Worm (Caenorhabditis elegans) whole organism, mixed stage, embryonic: Measurements from ENCODE around the gene fbxa-143.

Source experiments
- M03D4.4 ChIP-seq: sonication (generic microtip); optimal IDR thresholded peaks from 2 replicates; lab custom pipeline; 2017; ENCODE audit warnings: mild to moderate bottlenecking, missing genetic modification characterization, missing compliant biosample characterization
- bed-3 ChIP-seq: fragments of 200-800 bp; sonication (Bioruptor generic); optimal IDR thresholded peaks from 3 replicates; lab custom pipeline; 2018; ENCODE audit warnings: mild to moderate bottlenecking, missing genetic modification characterization, moderate library complexity, missing compliant biosample characterization
- blmp-1 ChIP-seq: fragments of 150-350 bp; optimal IDR thresholded peaks from 2 replicates; lab custom pipeline; 2014; ENCODE audit warnings: missing biosample characterization, missing genetic modification characterization
- ceh-39 ChIP-seq: fragments of 150-350 bp; optimal IDR thresholded peaks from 2 replicates; lab custom pipeline; 2014; ENCODE audit warnings: missing biosample characterization, missing genetic modification characterization
- ceh-43 ChIP-seq: fragments of 200-800 bp; sonication (Bioruptor generic); optimal IDR thresholded peaks from 2 replicates; lab custom pipeline; 2018; ENCODE audit warnings: mild to moderate bottlenecking, missing genetic modification characterization, moderate library complexity, missing compliant biosample characterization
- ceh-83 ChIP-seq: fragments of 200-800 bp; sonication (Bioruptor generic); optimal IDR thresholded peaks from 2 replicates; lab custom pipeline; 2018; ENCODE audit warnings: mild to moderate bottlenecking, missing genetic modification characterization, missing compliant biosample characterization
- ces-1 ChIP-seq: fragments of 150-350 bp; optimal IDR thresholded peaks from 2 replicates; lab custom pipeline; 2014; ENCODE audit warnings: missing biosample characterization, missing genetic modification reagents, missing genetic modification characterization
- cnd-1 ChIP-seq: fragments of 200-800 bp; sonication (Bioruptor generic); optimal IDR thresholded peaks from 2 replicates; lab custom pipeline; 2018; ENCODE audit warnings: mild to moderate bottlenecking, missing genetic modification characterization, missing compliant biosample characterization
- drap-1 ChIP-seq: fragments of 200-800 bp; sonication (Bioruptor generic); optimal IDR thresholded peaks from 3 replicates; lab custom pipeline; 2018; ENCODE audit warnings: mild to moderate bottlenecking, missing genetic modification characterization, missing compliant biosample characterization
- elt-1 ChIP-seq: sonication (generic microtip); optimal IDR thresholded peaks from 2 replicates; lab custom pipeline; 2017; ENCODE audit warnings: missing genetic modification characterization, mild to moderate bottlenecking, missing compliant biosample characterization, antibody characterized with exemption, moderate library complexity, borderline replicate concordance; ENCODE audit not compliant: insufficient read depth
- elt-3 ChIP-seq: fragments of 150-350 bp; optimal IDR thresholded peaks from 2 replicates; lab custom pipeline; 2014; ENCODE audit warnings: missing biosample characterization, missing genetic modification characterization
- flh-1 ChIP-seq: fragments of 200-800 bp; sonication (Bioruptor generic); optimal IDR thresholded peaks from 2 replicates; lab custom pipeline; 2018; ENCODE audit warnings: mild to moderate bottlenecking, missing genetic modification characterization, moderate library complexity, missing compliant biosample characterization
- ham-2 ChIP-seq: fragments of 200-800 bp; sonication (Bioruptor generic); optimal IDR thresholded peaks from 2 replicates; lab custom pipeline; 2018; ENCODE audit warnings: mild to moderate bottlenecking, missing genetic modification characterization, missing compliant biosample characterization
- lin-13 ChIP-seq: fragments of 150-350 bp; optimal IDR thresholded peaks from 2 replicates; lab custom pipeline; 2014; ENCODE audit warnings: missing biosample characterization, missing genetic modification characterization
- lin-32 ChIP-seq: fragments of 200-800 bp; sonication (Bioruptor generic); optimal IDR thresholded peaks from 2 replicates; lab custom pipeline; 2018; ENCODE audit warnings: mild to moderate bottlenecking, missing genetic modification characterization, missing compliant biosample characterization
- lsy-2 ChIP-seq: fragments of 150-350 bp; optimal IDR thresholded peaks from 2 replicates; lab custom pipeline; 2014; ENCODE audit warnings: missing biosample characterization, missing genetic modification characterization
- mls-2 ChIP-seq: sonication (generic microtip); optimal IDR thresholded peaks from 2 replicates; lab custom pipeline; 2016; ENCODE audit warnings: mild to moderate bottlenecking, missing genetic modification characterization, moderate library complexity, missing compliant biosample characterization
- nhr-12 ChIP-seq: fragments of 150-350 bp; optimal IDR thresholded peaks from 2 replicates; lab custom pipeline; 2014; ENCODE audit warnings: missing biosample characterization, missing genetic modification characterization
- nhr-2 ChIP-seq: fragments of 150-350 bp; optimal IDR thresholded peaks from 2 replicates; lab custom pipeline; 2014; ENCODE audit warnings: missing biosample characterization, missing genetic modification characterization
- nhr-237 ChIP-seq: fragments of 150-350 bp; optimal IDR thresholded peaks from 2 replicates; lab custom pipeline; 2014; ENCODE audit warnings: missing biosample characterization, missing genetic modification characterization
- nhr-76 ChIP-seq: sonication (generic microtip); optimal IDR thresholded peaks from 2 replicates; lab custom pipeline; 2017; ENCODE audit warnings: missing biosample characterization, missing genetic modification characterization
- pha-4 ChIP-seq: fragments of 150-350 bp; optimal IDR thresholded peaks from 2 replicates; lab custom pipeline; 2018; ENCODE audit warnings: missing biosample characterization, missing genetic modification reagents, missing genetic modification characterization
- sem-2 ChIP-seq: fragments of 200-800 bp; sonication (Bioruptor generic); optimal IDR thresholded peaks from 2 replicates; lab custom pipeline; 2018; ENCODE audit warnings: mild to moderate bottlenecking, missing genetic modification characterization, missing compliant biosample characterization
- snpc-4 ChIP-seq: fragments of 150-350 bp; optimal IDR thresholded peaks from 2 replicates; lab custom pipeline; 2014; ENCODE audit warnings: missing biosample characterization, missing genetic modification characterization
- sptf-1 ChIP-seq: sonication (generic microtip); optimal IDR thresholded peaks from 2 replicates; lab custom pipeline; 2017; ENCODE audit warnings: mild to moderate bottlenecking, missing genetic modification characterization, moderate library complexity, missing compliant biosample characterization
- tbx-8 ChIP-seq: fragments of 200-800 bp; sonication (Bioruptor generic); optimal IDR thresholded peaks from 2 replicates; lab custom pipeline; 2018; ENCODE audit warnings: mild to moderate bottlenecking, missing genetic modification characterization, moderate library complexity, missing compliant biosample characterization
- unc-120 ChIP-seq: sonication (generic microtip); optimal IDR thresholded peaks from 2 replicates; lab custom pipeline; 2017; ENCODE audit warnings: missing genetic modification characterization, missing compliant biosample characterization; ENCODE audit not compliant: poor library complexity, severe bottlenecking
- unc-39 ChIP-seq: fragments of 150-350 bp; optimal IDR thresholded peaks from 2 replicates; lab custom pipeline; 2014; ENCODE audit warnings: missing biosample characterization, missing genetic modification characterization
- unc-62 ChIP-seq: fragments of 150-350 bp; optimal IDR thresholded peaks from 2 replicates; lab custom pipeline; 2014; ENCODE audit warnings: missing biosample characterization, missing genetic modification reagents, missing genetic modification characterization
- zip-8 ChIP-seq: fragments of 150-350 bp; optimal IDR thresholded peaks from 2 replicates; lab custom pipeline; 2014; ENCODE audit warnings: missing biosample characterization, missing genetic modification characterization
- ztf-11 ChIP-seq: fragments of 150-350 bp; optimal IDR thresholded peaks from 2 replicates; lab custom pipeline; 2014; ENCODE audit warnings: missing biosample characterization, missing genetic modification characterization

Gene fbxa-143

ce11 chrV:16124739-16125138 lies 2.6 kb downstream of the fbxa-143 start, which contains the start of gene nhr-111:
nhr-111 (minus strand) TSS chrV:16124839.
- no peak for TF ChIP-seq nhr-12 (tag; lab: Kevin White, UChicago)
- no peak for TF ChIP-seq flh-1 (GFP tag; lab: Kevin White, UChicago)
- no peak for TF ChIP-seq lin-13 (tag; lab: Kevin White, UChicago)
- TF ChIP-seq ces-1 = no peak
- no peak for TF ChIP-seq nhr-76 (tag; lab: Kevin White, UChicago)
- TF ChIP-seq tbx-8 (GFP tag; lab: Kevin White, UChicago) = no peak
- TF ChIP-seq blmp-1 (tag; lab: Kevin White, UChicago) = no peak
- TF ChIP-seq ceh-39 (tag; lab: Kevin White, UChicago) = no peak
- no peak for TF ChIP-seq ceh-83 (GFP tag; lab: Kevin White, UChicago)
- TF ChIP-seq snpc-4 (tag; lab: Kevin White, UChicago) = no peak
- TF ChIP-seq nhr-237 = no peak
- TF ChIP-seq elt-1 (tag; lab: Kevin White, UChicago) = no peak
- TF ChIP-seq zip-8 = no peak
- TF ChIP-seq cnd-1 = no peak
- no peak for TF ChIP-seq nhr-2 (tag; lab: Kevin White, UChicago)
- no peak for TF ChIP-seq unc-62
- no peak for TF ChIP-seq sptf-1 (tag; lab: Kevin White, UChicago)
- TF ChIP-seq pha-4 (tag; lab: Kevin White, UChicago) = no peak
- TF ChIP-seq, all 35 proteins: peak for 0

ce11 chrV:16121451-16121850 lies 5.8 kb downstream of the fbxa-143 start:
- TF ChIP-seq lsy-2 = no peak
- TF ChIP-seq snpc-4 (tag; lab: Kevin White, UChicago) = no peak
- no peak for TF ChIP-seq drap-1 (GFP tag; lab: Kevin White, UChicago)
- no peak for TF ChIP-seq ztf-11
- TF ChIP-seq bed-3 (GFP tag; lab: Kevin White, UChicago) = no peak
- TF ChIP-seq nhr-2 (tag; lab: Kevin White, UChicago) = no peak
- TF ChIP-seq flh-1 (GFP tag; lab: Kevin White, UChicago) = no peak
- TF ChIP-seq zip-8 = no peak
- TF ChIP-seq M03D4.4 (tag; lab: Kevin White, UChicago) = no peak
- TF ChIP-seq mls-2 = no peak
- no peak for TF ChIP-seq unc-120 (tag; lab: Kevin White, UChicago)
- no peak for TF ChIP-seq sptf-1 (tag; lab: Kevin White, UChicago)
- no peak for TF ChIP-seq nhr-237
- no peak for TF ChIP-seq elt-1 (tag; lab: Kevin White, UChicago)
- TF ChIP-seq elt-3 (tag; lab: Kevin White, UChicago) = no peak
- TF ChIP-seq lin-32 (GFP tag; lab: Kevin White, UChicago) = no peak
- no peak for TF ChIP-seq ceh-83 (GFP tag; lab: Kevin White, UChicago)

DNA sequence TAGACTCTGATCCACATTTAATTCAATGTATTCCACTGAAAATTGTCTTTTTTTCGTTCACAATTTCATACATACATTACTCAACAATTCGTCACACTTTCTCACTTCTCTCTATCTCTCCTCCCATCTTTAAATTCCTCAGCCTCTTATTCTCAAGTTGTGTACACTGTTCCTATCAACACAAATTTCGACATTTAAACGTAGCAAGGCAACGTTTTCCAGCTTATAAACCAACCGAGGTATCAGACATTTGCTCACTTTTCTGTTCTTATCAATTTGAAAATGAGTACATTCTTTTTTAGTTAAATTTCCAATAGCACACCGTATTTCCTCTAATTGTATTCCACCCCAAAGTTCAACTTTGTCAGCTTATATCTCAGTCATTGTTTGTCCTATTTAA lies 6.4 kb downstream of the fbxa-143 start, which contains the start of gene skr-3:
Gene skr-3, plus strand, starts transcription at position 163 of the 400 bp plus-strand sequence.
- TF ChIP-seq ham-2 (GFP tag; lab: Kevin White, UChicago) (no peak), zip-8 (no peak), lin-32 (GFP tag; lab: Kevin White, UChicago) (no peak), ceh-43 (GFP tag; lab: Kevin White, UChicago) (no peak), nhr-12 (tag; lab: Kevin White, UChicago) (no peak), lin-13 (tag; lab: Kevin White, UChicago) (no peak), unc-39 (no peak), unc-62 (no peak), elt-3 (tag; lab: Kevin White, UChicago) (no peak), tbx-8 (GFP tag; lab: Kevin White, UChicago) (no peak), nhr-76 (tag; lab: Kevin White, UChicago) (no peak), pha-4 (tag; lab: Kevin White, UChicago) (no peak), elt-1 (tag; lab: Kevin White, UChicago) (no peak), lsy-2 (no peak), ceh-83 (GFP tag; lab: Kevin White, UChicago) (no peak), bed-3 (GFP tag; lab: Kevin White, UChicago) (no peak), blmp-1 (tag; lab: Kevin White, UChicago) (no peak)

- TF ChIP-seq snpc-4 (tag; lab: Kevin White, UChicago) (no peak), ceh-83 (GFP tag; lab: Kevin White, UChicago) (no peak), nhr-2 (tag; lab: Kevin White, UChicago) (no peak)
These were observed 6.8 kb downstream of the fbxa-143 start for ce11 chrV:16120499-16120898.

DNA sequence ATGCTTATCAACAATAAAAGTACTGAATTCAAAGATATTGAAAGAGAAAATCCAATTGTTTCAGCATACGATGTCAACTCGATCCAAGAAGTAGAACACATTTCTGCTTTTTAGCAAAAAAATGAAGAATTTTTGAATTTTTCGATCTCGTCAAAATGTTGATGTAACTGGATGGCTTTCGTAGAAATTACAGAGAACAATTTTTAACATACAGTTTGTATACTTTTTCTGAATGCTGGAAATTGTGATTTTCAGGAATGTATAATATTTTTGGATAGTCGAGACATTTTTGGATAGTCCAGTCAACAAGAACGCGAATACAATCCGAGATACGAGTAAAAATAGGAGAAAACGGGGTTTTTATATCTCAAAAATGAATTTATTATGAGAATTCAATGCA lies 8.7 kb downstream of the fbxa-143 start, which contains the start of gene str-103:
Gene str-103, minus strand, starts transcription at position 101 of the 400 bp plus-strand sequence.
- TF ChIP-seq zip-8 (no peak), bed-3 (GFP tag; lab: Kevin White, UChicago) (no peak), ztf-11 (no peak), nhr-76 (tag; lab: Kevin White, UChicago) (no peak), lsy-2 (no peak), unc-62 (no peak), drap-1 (GFP tag; lab: Kevin White, UChicago) (no peak), sem-2 (GFP tag; lab: Kevin White, UChicago) (no peak), lin-32 (GFP tag; lab: Kevin White, UChicago) (no peak), unc-39 (no peak), snpc-4 (tag; lab: Kevin White, UChicago) (no peak), ces-1 (no peak), nhr-2 (tag; lab: Kevin White, UChicago) (no peak)
- TF ChIP-seq, all 35 proteins: peak for 0
